Fruit fly (Drosophila melanogaster) Kc167 (cell line): Measurements from ENCODE around the gene CG6726.

ENCODE experiments used
- Myc ChIP-seq: fragments of >200 bp; optimal IDR thresholded peaks from 2 replicates; lab custom pipeline; 2017; ENCODE audit warnings: missing external identifiers
- Sin3A ChIP-seq: fragments of >200 bp; optimal IDR thresholded peaks from 2 replicates; lab custom pipeline; 2018; ENCODE audit warnings: missing external identifiers
- h ChIP-seq: fragments of >200 bp; optimal IDR thresholded peaks from 3 replicates; lab custom pipeline; 2018; ENCODE audit warnings: missing external identifiers
- psq ChIP-seq: fragments of >200 bp; optimal IDR thresholded peaks from 2 replicates; lab custom pipeline; 2017; ENCODE audit warnings: missing external identifiers
- ttk ChIP-seq: sonication (Bioruptor generic); optimal IDR thresholded peaks from 2 replicates; lab custom pipeline; 2017; ENCODE audit warnings: missing external identifiers

DNA sequence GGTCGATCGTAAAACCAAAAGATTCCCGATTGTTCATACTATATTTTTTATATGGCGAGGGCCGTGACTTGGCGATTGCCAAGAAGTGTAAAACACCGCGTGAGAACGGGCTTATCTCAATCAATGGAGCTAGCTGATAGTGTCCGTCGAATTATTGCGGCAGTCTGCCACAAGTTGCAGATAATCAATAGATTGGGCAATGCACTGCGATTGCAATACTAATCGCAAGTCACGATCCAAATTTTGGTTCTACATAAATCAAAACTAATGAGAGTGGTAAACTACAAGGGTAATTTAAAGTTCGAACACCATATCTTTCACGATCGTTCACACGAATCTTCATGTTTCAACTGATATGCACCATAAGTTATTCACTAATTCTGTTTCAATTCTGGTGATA, 34.8 kb upstream of the CG6726 start:
- TF ChIP-seq Myc (lab: Kevin White, UChicago) (no peak), psq (lab: Kevin White, UChicago) (no peak), Sin3A (no peak), ttk (lab: Kevin White, UChicago) (no peak), h (lab: Kevin White, UChicago) (no peak)
